Fruit fly (Drosophila melanogaster) whole organism, prepupa: ENCODE data around the gene CG13670.

Source experiments
- Blimp-1 ChIP-seq: fragments of 200-800 bp; sonication (Bioruptor generic); optimal IDR thresholded peaks from 3 replicates; lab custom pipeline; 2017; ENCODE audit warnings: missing biosample characterization, missing genetic modification characterization, mild to moderate bottlenecking, moderate library complexity, missing genetic modification reagents
- CG10631 ChIP-seq: fragments of 200-800 bp; sonication (Bioruptor generic); optimal IDR thresholded peaks from 2 replicates; lab custom pipeline; 2016; ENCODE audit warnings: missing biosample characterization, missing genetic modification characterization
- CG11762 ChIP-seq: fragments of 200-800 bp; sonication (Bioruptor generic); optimal IDR thresholded peaks from 3 replicates; lab custom pipeline; 2016; ENCODE audit warnings: missing biosample characterization, missing genetic modification characterization; ENCODE audit not compliant: insufficient read depth
- CG11902 ChIP-seq: fragments of 200-800 bp; sonication (Bioruptor generic); optimal IDR thresholded peaks from 3 replicates; lab custom pipeline; 2016; ENCODE audit warnings: missing biosample characterization, missing genetic modification characterization
- CG15336 ChIP-seq: fragments of 200-800 bp; sonication (Bioruptor generic); IDR thresholded peaks from 2 replicates; pipeline ENCODE4 v1.3.6; 2022; ENCODE audit warnings: missing biosample characterization, missing genetic modification characterization
- CG1621 ChIP-seq: fragments of 200-800 bp; sonication (Bioruptor generic); optimal IDR thresholded peaks from 3 replicates; lab custom pipeline; 2018; ENCODE audit warnings: missing biosample characterization, mild to moderate bottlenecking, missing genetic modification characterization
- CG3032 ChIP-seq: fragments of 200-800 bp; optimal IDR thresholded peaks from 2 replicates; lab custom pipeline; 2019; ENCODE audit warnings: missing biosample characterization, mild to moderate bottlenecking, missing genetic modification characterization, moderate library complexity
- CG31627 ChIP-seq: fragments of 200-800 bp; sonication (Bioruptor generic); optimal IDR thresholded peaks from 3 replicates; lab custom pipeline; 2016; ENCODE audit warnings: missing biosample characterization, missing genetic modification characterization
- CG32006 ChIP-seq: fragments of 200-800 bp; sonication (Bioruptor generic); optimal IDR thresholded peaks from 3 replicates; lab custom pipeline; 2017; ENCODE audit warnings: missing biosample characterization, mild to moderate bottlenecking, missing genetic modification characterization
- CG3919 ChIP-seq: fragments of 200-800 bp; sonication (Bioruptor generic); optimal IDR thresholded peaks from 3 replicates; lab custom pipeline; 2016; ENCODE audit warnings: missing biosample characterization, missing genetic modification characterization
- CG4318 ChIP-seq: fragments of 200-800 bp; sonication (Bioruptor generic); optimal IDR thresholded peaks from 3 replicates; lab custom pipeline; 2017; ENCODE audit warnings: missing biosample characterization, mild to moderate bottlenecking, missing genetic modification characterization
- CG6276 ChIP-seq: fragments of 200-800 bp; sonication (Bioruptor generic); optimal IDR thresholded peaks from 2 replicates; lab custom pipeline; 2017; ENCODE audit warnings: missing biosample characterization, mild to moderate bottlenecking, missing genetic modification characterization
- CG6792 ChIP-seq: fragments of 200-800 bp; sonication (Bioruptor generic); optimal IDR thresholded peaks from 3 replicates; lab custom pipeline; 2016; ENCODE audit warnings: missing biosample characterization, missing genetic modification characterization
- CG6854 ChIP-seq: fragments of 200-800 bp; sonication (Bioruptor generic); optimal IDR thresholded peaks from 2 replicates; lab custom pipeline; 2017; ENCODE audit warnings: missing biosample characterization, mild to moderate bottlenecking, missing genetic modification characterization
- CG7368 ChIP-seq: fragments of 200-800 bp; sonication (Bioruptor generic); optimal IDR thresholded peaks from 3 replicates; lab custom pipeline; 2016; ENCODE audit warnings: missing biosample characterization, missing genetic modification characterization
- CG8119 ChIP-seq: fragments of 200-800 bp; sonication (Bioruptor generic); IDR thresholded peaks from 3 replicates; pipeline ENCODE4 v1.3.6; 2022; ENCODE audit warnings: missing biosample characterization, missing genetic modification characterization
- CG8632 ChIP-seq: fragments of 200-800 bp; sonication (Bioruptor generic); optimal IDR thresholded peaks from 3 replicates; lab custom pipeline; 2016; ENCODE audit warnings: missing biosample characterization, missing genetic modification characterization
- Eip75B ChIP-seq: fragments of 200-800 bp; sonication (Bioruptor generic); optimal IDR thresholded peaks from 3 replicates; lab custom pipeline; 2016; ENCODE audit warnings: missing biosample characterization, missing genetic modification characterization
- Eip78C ChIP-seq: fragments of 200-800 bp; sonication (Bioruptor generic); peaks from one replicate; lab custom pipeline; 2016; ENCODE audit warnings: missing biosample characterization, missing genetic modification characterization
- Eip93F ChIP-seq: fragments of 200-800 bp; sonication (Bioruptor generic); optimal IDR thresholded peaks from 2 replicates; lab custom pipeline; 2016; ENCODE audit warnings: missing biosample characterization, mild to moderate bottlenecking, missing genetic modification characterization
- Ets21C ChIP-seq: fragments of 200-800 bp; sonication (Bioruptor generic); optimal IDR thresholded peaks from 3 replicates; lab custom pipeline; 2016; ENCODE audit warnings: missing biosample characterization, missing genetic modification characterization
- Gug ChIP-seq: fragments of 200-800 bp; sonication (Bioruptor generic); IDR thresholded peaks from 2 replicates; pipeline ENCODE4 v1.3.6; 2022; ENCODE audit warnings: missing biosample characterization, missing genetic modification characterization
- Hr38 ChIP-seq: sonication (Bioruptor generic); optimal IDR thresholded peaks from 2 replicates; lab custom pipeline; 2016; ENCODE audit warnings: missing biosample characterization, missing genetic modification characterization
- Hr39 ChIP-seq: fragments of 200-800 bp; sonication (Bioruptor generic); optimal IDR thresholded peaks from 2 replicates; lab custom pipeline; 2016; ENCODE audit warnings: missing biosample characterization, missing genetic modification characterization
- Hr4 ChIP-seq: fragments of 200-800 bp; sonication (Bioruptor generic); optimal IDR thresholded peaks from 3 replicates; lab custom pipeline; 2016; ENCODE audit warnings: missing biosample characterization, missing genetic modification characterization
- Met ChIP-seq: fragments of 200-800 bp; sonication (Bioruptor generic); optimal IDR thresholded peaks from 3 replicates; lab custom pipeline; 2016; ENCODE audit warnings: missing biosample characterization, missing genetic modification characterization
- OdsH ChIP-seq: fragments of 200-800 bp; sonication (Bioruptor generic); optimal IDR thresholded peaks from 3 replicates; lab custom pipeline; 2016; ENCODE audit warnings: missing biosample characterization, missing genetic modification characterization
- Smox ChIP-seq: fragments of 200-800 bp; sonication (Bioruptor generic); optimal IDR thresholded peaks from 3 replicates; lab custom pipeline; 2016; ENCODE audit warnings: missing biosample characterization, missing genetic modification characterization
- Sox102F ChIP-seq: fragments of 200-800 bp; sonication (Bioruptor generic); optimal IDR thresholded peaks from 2 replicates; lab custom pipeline; 2016; ENCODE audit warnings: missing biosample characterization, mild to moderate bottlenecking, missing genetic modification characterization
- Sox14 ChIP-seq: fragments of 200-800 bp; sonication (Bioruptor generic); optimal IDR thresholded peaks from 3 replicates; lab custom pipeline; 2016; ENCODE audit warnings: missing biosample characterization, missing genetic modification characterization
- Sox15 ChIP-seq: fragments of 200-800 bp; sonication (Bioruptor generic); optimal IDR thresholded peaks from 3 replicates; lab custom pipeline; 2016; ENCODE audit warnings: missing biosample characterization, missing genetic modification characterization
- cyc ChIP-seq: fragments of 200-800 bp; sonication (Bioruptor generic); optimal IDR thresholded peaks from 3 replicates; lab custom pipeline; 2016; ENCODE audit warnings: missing biosample characterization, missing genetic modification characterization
- dac ChIP-seq: fragments of 200-800 bp; sonication (Bioruptor generic); optimal IDR thresholded peaks from 2 replicates; lab custom pipeline; 2017; ENCODE audit warnings: missing biosample characterization, mild to moderate bottlenecking, missing genetic modification characterization
- eg ChIP-seq: fragments of 200-800 bp; sonication (Bioruptor generic); IDR thresholded peaks from 3 replicates; pipeline ENCODE4 v1.3.6; 2022; ENCODE audit warnings: missing biosample characterization, missing genetic modification characterization
- esn ChIP-seq: fragments of 200-800 bp; sonication (Bioruptor generic); optimal IDR thresholded peaks from 2 replicates; lab custom pipeline; 2016; ENCODE audit warnings: missing biosample characterization, mild to moderate bottlenecking, missing genetic modification characterization, moderate library complexity
- fkh ChIP-seq: fragments of 200-800 bp; sonication (Bioruptor generic); optimal IDR thresholded peaks from 3 replicates; lab custom pipeline; 2017; ENCODE audit warnings: missing biosample characterization, mild to moderate bottlenecking, missing genetic modification characterization, moderate library complexity
- lz ChIP-seq: fragments of 200-800 bp; sonication (Bioruptor generic); optimal IDR thresholded peaks from 3 replicates; lab custom pipeline; 2016; ENCODE audit warnings: missing biosample characterization, missing genetic modification characterization
- net ChIP-seq: fragments of 200-800 bp; sonication (Bioruptor generic); optimal IDR thresholded peaks from 3 replicates; lab custom pipeline; 2016; ENCODE audit warnings: missing biosample characterization, missing genetic modification characterization
- pdm3 ChIP-seq: fragments of 200-800 bp; sonication (Bioruptor generic); optimal IDR thresholded peaks from 3 replicates; lab custom pipeline; 2016; ENCODE audit warnings: missing biosample characterization, missing genetic modification characterization
- salr ChIP-seq, 2 experiments: fragments of 200-800 bp; sonication (Bioruptor generic); optimal IDR thresholded peaks; 3 replicates each; lab custom pipeline; 2016 to 2018; ENCODE audit warnings: missing biosample characterization in 2 of 2, missing genetic modification characterization in 2 of 2, mild to moderate bottlenecking in 1 of 2
- spab ChIP-seq: fragments of 200-800 bp; sonication (Bioruptor generic); optimal IDR thresholded peaks from 2 replicates; lab custom pipeline; 2017; ENCODE audit warnings: missing biosample characterization, mild to moderate bottlenecking, missing genetic modification characterization, missing genetic modification reagents
- svp ChIP-seq: fragments of 200-800 bp; sonication (Bioruptor generic); peaks from one replicate; lab custom pipeline; 2016; ENCODE audit warnings: missing biosample characterization, missing genetic modification characterization
- topi ChIP-seq: fragments of 200-800 bp; sonication (Bioruptor generic); optimal IDR thresholded peaks from 3 replicates; lab custom pipeline; 2016; ENCODE audit warnings: missing biosample characterization, missing genetic modification characterization
- vri ChIP-seq: fragments of 200-800 bp; sonication (Bioruptor generic); optimal IDR thresholded peaks from 3 replicates; lab custom pipeline; 2016; ENCODE audit warnings: missing biosample characterization, mild to moderate bottlenecking, missing genetic modification characterization

CG13670 gene

DNA sequence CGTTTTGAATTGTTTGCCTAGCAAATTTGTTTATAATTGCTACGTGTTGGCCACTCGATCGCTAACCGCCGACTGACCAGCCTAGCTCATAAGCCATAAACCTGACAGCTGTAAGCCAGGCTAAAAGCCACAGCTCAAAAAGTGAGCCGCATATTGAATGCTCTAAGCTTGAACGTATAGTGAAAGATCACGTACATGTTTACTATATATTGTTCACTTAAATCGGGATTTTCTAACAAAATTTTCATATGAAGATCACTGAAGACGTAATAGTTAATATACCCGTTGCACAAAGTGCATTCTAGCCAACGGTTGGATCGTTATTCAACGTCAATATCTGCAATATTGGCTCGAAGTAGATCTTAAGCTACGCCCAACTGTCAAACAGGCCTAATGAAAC is 34.2 kb upstream of the CG13670 start:
- TF ChIP-seq Hr39 (GFP tag; lab: Kevin White, UChicago) (no peak), Hr38 (GFP tag; lab: Kevin White, UChicago) (no peak), CG6276 (GFP tag; lab: Kevin White, UChicago) (peak; percentile 42), cyc (GFP tag; lab: Kevin White, UChicago) (no peak), CG32006 (GFP tag; lab: Kevin White, UChicago) (no peak), CG8119 (GFP tag; lab: Robert Waterston, UW) (peak; percentile 34; the same call in 1 of the 3 replicates), Met (GFP tag; lab: Kevin White, UChicago) (no peak), dac (GFP tag; lab: Kevin White, UChicago) (no peak), CG11902 (GFP tag; lab: Kevin White, UChicago) (no peak), CG15336 (peak; percentile 56), eg (peak; percentile 47; the same call in 1 of the 3 replicates), CG3032 (tag; lab: Kevin White, UChicago) (no peak)
- TF ChIP-seq, all 60 proteins: peak for 4

DNA sequence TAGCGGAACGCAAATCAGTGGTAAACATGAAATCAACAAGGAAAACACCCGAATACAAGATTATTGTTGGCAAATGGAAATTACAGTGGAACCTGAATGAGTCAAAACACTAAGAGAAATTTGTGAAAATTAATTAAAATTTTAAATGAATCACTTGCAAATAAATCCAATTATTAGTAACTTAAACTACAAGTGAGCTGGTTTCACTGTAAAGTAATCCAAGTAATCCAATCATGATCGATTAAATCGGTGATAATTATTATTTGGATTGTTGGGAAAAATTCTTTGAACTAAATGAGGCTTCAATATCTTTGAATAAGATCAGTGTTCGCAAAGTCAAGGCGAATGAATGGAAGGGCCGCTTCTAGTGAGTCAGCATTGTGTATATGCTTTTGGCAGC is 32.2 kb upstream of the CG13670 start:
- no peak for TF ChIP-seq Gug (GFP tag; lab: Robert Waterston, UW)
- peak; percentile 2 for TF ChIP-seq CG31627 (GFP tag; lab: Kevin White, UChicago)
- no peak for TF ChIP-seq CG4318 (GFP tag; lab: Kevin White, UChicago)
- TF ChIP-seq Blimp-1, result no peak
- no peak for TF ChIP-seq CG11762 (GFP tag; lab: Kevin White, UChicago)
- TF ChIP-seq topi (GFP tag; lab: Kevin White, UChicago), result peak; percentile 29
- TF ChIP-seq net (GFP tag; lab: Kevin White, UChicago), result no peak
- peak; percentile 20 for TF ChIP-seq Hr39 (GFP tag; lab: Kevin White, UChicago)
- no peak for TF ChIP-seq spab
- TF ChIP-seq CG3032 (tag; lab: Kevin White, UChicago), result no peak
- peak; percentile 4 for TF ChIP-seq lz (GFP tag; lab: Kevin White, UChicago)
- peak; percentile 14 for TF ChIP-seq Smox (GFP tag; lab: Kevin White, UChicago)
- TF ChIP-seq CG3919 (GFP tag; lab: Kevin White, UChicago), result no peak
- TF ChIP-seq svp (GFP tag; lab: Kevin White, UChicago), result peak; percentile 70
- no peak for TF ChIP-seq eg
- TF ChIP-seq Met (GFP tag; lab: Kevin White, UChicago), result peak; percentile 40
- TF ChIP-seq Sox15 (GFP tag; lab: Kevin White, UChicago), result no peak
- TF ChIP-seq Sox14, result no peak
- peak; percentile 28 for TF ChIP-seq esn (GFP tag; lab: Kevin White, UChicago)
- TF ChIP-seq CG8632 (GFP tag; lab: Kevin White, UChicago), result no peak

DNA sequence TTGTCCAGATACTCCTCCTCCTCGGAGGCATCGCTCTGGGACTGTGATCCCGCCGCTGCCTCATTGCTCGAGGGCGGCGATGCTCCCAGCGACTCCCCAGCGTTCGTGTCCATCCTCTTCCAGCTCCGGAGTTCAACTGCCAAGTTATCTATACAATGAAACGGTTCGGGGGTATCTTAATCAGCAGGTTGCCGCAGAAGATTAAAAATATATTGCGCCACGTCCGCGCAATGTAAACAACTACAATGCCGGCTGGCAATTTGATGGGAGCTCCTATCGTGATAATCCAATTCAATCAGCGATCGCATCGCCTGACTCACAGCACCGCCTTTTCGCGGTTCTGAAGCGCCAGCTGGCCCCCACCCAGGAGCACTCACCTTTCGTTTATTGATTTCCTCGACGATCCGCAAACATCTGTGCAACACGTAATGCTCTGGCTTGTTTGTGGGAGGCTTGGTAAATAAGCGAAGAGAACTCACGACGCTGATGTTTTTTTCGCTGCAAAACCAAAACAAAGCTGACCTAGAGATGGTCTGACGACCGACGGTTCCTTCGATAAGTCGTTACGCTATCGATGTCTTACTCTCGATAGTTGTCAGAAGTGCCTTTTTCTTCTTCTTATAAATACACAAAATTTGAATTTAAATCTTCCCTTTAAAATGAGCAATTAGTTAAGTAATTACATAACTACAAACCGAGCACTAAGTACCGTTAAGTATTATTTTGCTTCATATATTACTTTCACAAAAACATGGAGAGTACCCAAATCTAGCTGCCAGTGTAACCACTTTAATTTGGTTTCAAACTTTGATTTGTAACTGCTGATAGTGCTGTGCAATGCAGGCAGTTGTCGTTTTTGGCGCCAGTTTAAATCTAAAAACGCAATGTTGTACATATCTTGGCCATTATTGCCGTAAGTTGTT is 31.0 kb upstream of the CG13670 start, which contains the start of gene cert:
cert (minus strand) TSS at position 535 of the 923 bp plus-strand sequence.
- TF ChIP-seq Hr38 (GFP tag; lab: Kevin White, UChicago), result no peak
- peak; percentile 10 for TF ChIP-seq lz (GFP tag; lab: Kevin White, UChicago)
- peak; percentile 52 for TF ChIP-seq Eip75B (GFP tag; lab: Kevin White, UChicago)
- peak; percentile 55 for TF ChIP-seq CG6854
- TF ChIP-seq Hr4 (GFP tag; lab: Kevin White, UChicago), result no peak
- peak; percentile 40 for TF ChIP-seq Sox102F
- TF ChIP-seq CG10631, result peak; percentile 30
- TF ChIP-seq pdm3 (GFP tag; lab: Kevin White, UChicago), result peak; percentile 37
- peak in 1 of 2 experiments; percentile 11 for TF ChIP-seq salr (GFP tag; optimal IDR thresholded peaks at IDR 0.05; lab: Kevin White, UChicago)
- peak; percentile 59 for TF ChIP-seq Sox14
- TF ChIP-seq cyc (GFP tag; lab: Kevin White, UChicago), result peak; percentile 9
- TF ChIP-seq Blimp-1, result peak; percentile 24
- TF ChIP-seq svp (GFP tag; lab: Kevin White, UChicago), result peak; percentile 95
- TF ChIP-seq CG11762 (GFP tag; lab: Kevin White, UChicago), result no peak
- TF ChIP-seq Ets21C (GFP tag; lab: Kevin White, UChicago), result peak; percentile 31
- peak; percentile 86 for TF ChIP-seq fkh (GFP tag; lab: Kevin White, UChicago)
- TF ChIP-seq CG11902 (GFP tag; lab: Kevin White, UChicago), result no peak
- peak; percentile 6 for TF ChIP-seq OdsH (GFP tag; lab: Kevin White, UChicago)
- TF ChIP-seq CG8632 (GFP tag; lab: Kevin White, UChicago), result peak; percentile 51
- peak; percentile 40 for TF ChIP-seq CG7368 (GFP tag; lab: Kevin White, UChicago)
- peak; percentile 88 for TF ChIP-seq vri (GFP tag; lab: Kevin White, UChicago)
- TF ChIP-seq Eip93F (GFP tag; lab: Kevin White, UChicago), result no peak
- TF ChIP-seq Hr39 (GFP tag; lab: Kevin White, UChicago), result peak; percentile 25
- peak; percentile 52 for TF ChIP-seq CG31627 (GFP tag; lab: Kevin White, UChicago)
- TF ChIP-seq CG1621, result peak; percentile 27
- peak; percentile 78 for TF ChIP-seq Eip78C (GFP tag; lab: Kevin White, UChicago)
- no peak for TF ChIP-seq spab
- peak; percentile 32 for TF ChIP-seq CG6792 (GFP tag; lab: Kevin White, UChicago)
